Worm (Caenorhabditis elegans) whole organism, L2 larva: ENCODE measurements around the gene trf-1.

Experiments used
- alr-1 ChIP-seq: fragments of 150-350 bp; optimal IDR thresholded peaks from 2 replicates; lab custom pipeline; 2014; ENCODE audit warnings: missing biosample characterization, missing genetic modification characterization
- aly-2 ChIP-seq: fragments of 150-350 bp; optimal IDR thresholded peaks from 2 replicates; lab custom pipeline; 2014; ENCODE audit warnings: missing biosample characterization, missing genetic modification characterization
- ama-1 ChIP-seq: fragments of 150-350 bp; optimal IDR thresholded peaks from 2 replicates; lab custom pipeline; 2018; ENCODE audit warnings: inconsistent platforms
- blmp-1 ChIP-seq: sonication (generic microtip); optimal IDR thresholded peaks from 2 replicates; lab custom pipeline; 2017; ENCODE audit warnings: missing genetic modification characterization, mild to moderate bottlenecking, missing compliant biosample characterization, antibody characterized with exemption, moderate library complexity; ENCODE audit not compliant: insufficient read depth
- ceh-82 ChIP-seq: fragments of 150-350 bp; optimal IDR thresholded peaks from 2 replicates; lab custom pipeline; 2014; ENCODE audit warnings: missing biosample characterization, missing genetic modification characterization
- elt-3 ChIP-seq: sonication (generic microtip); optimal IDR thresholded peaks from 2 replicates; lab custom pipeline; 2017; ENCODE audit warnings: missing biosample characterization, missing genetic modification characterization
- fos-1 ChIP-seq: fragments of 150-350 bp; optimal IDR thresholded peaks from 2 replicates; lab custom pipeline; 2014; ENCODE audit warnings: missing biosample characterization, missing genetic modification characterization
- lin-13 ChIP-seq: fragments of 150-350 bp; optimal IDR thresholded peaks from 2 replicates; lab custom pipeline; 2014; ENCODE audit warnings: missing biosample characterization, missing genetic modification reagents, missing genetic modification characterization
- nhr-23 ChIP-seq: fragments of 150-350 bp; optimal IDR thresholded peaks from 2 replicates; lab custom pipeline; 2014; ENCODE audit warnings: missing biosample characterization, missing genetic modification reagents, missing genetic modification characterization
- nhr-25 ChIP-seq: fragments of 150-350 bp; sonication (generic microtip); optimal IDR thresholded peaks from 3 replicates; lab custom pipeline; 2014; ENCODE audit warnings: missing biosample characterization, missing genetic modification characterization
- peb-1 ChIP-seq: fragments of 150-350 bp; optimal IDR thresholded peaks from 2 replicates; lab custom pipeline; 2014; ENCODE audit warnings: missing biosample characterization, missing genetic modification characterization
- skn-1 ChIP-seq: sonication (generic microtip); optimal IDR thresholded peaks from 2 replicates; lab custom pipeline; 2017; ENCODE audit warnings: missing biosample characterization, missing genetic modification characterization

- TF ChIP-seq ceh-82 (tag; lab: Kevin White, UChicago): no peak
- TF ChIP-seq blmp-1 (tag; lab: Kevin White, UChicago): peak; percentile 53
- TF ChIP-seq lin-13 (GFP tag; lab: Kevin White, UChicago): peak; percentile 69
- TF ChIP-seq peb-1 (tag; lab: Kevin White, UChicago): no peak
- no peak for TF ChIP-seq nhr-23 (tag; lab: Kevin White, UChicago)
- TF ChIP-seq ama-1 (lab: Kevin White, UChicago): peak; percentile 96
- peak; percentile 63 for TF ChIP-seq fos-1 (tag; lab: Kevin White, UChicago)
- no peak for TF ChIP-seq elt-3 (tag; lab: Kevin White, UChicago)
- peak; percentile 53 for TF ChIP-seq nhr-25 (tag; lab: Kevin White, UChicago)
- no peak for TF ChIP-seq skn-1 (tag; lab: Kevin White, UChicago)
- TF ChIP-seq aly-2 (tag; lab: Kevin White, UChicago): peak; percentile 8
- TF ChIP-seq alr-1: no peak
These were observed 34.5 kb downstream of the trf-1 start, which contains the start of gene kel-3 for ce11 chrIII:13464493-13465362.
